Worm (Caenorhabditis elegans): ENCODE results near the gene fbxb-74.

DNA sequence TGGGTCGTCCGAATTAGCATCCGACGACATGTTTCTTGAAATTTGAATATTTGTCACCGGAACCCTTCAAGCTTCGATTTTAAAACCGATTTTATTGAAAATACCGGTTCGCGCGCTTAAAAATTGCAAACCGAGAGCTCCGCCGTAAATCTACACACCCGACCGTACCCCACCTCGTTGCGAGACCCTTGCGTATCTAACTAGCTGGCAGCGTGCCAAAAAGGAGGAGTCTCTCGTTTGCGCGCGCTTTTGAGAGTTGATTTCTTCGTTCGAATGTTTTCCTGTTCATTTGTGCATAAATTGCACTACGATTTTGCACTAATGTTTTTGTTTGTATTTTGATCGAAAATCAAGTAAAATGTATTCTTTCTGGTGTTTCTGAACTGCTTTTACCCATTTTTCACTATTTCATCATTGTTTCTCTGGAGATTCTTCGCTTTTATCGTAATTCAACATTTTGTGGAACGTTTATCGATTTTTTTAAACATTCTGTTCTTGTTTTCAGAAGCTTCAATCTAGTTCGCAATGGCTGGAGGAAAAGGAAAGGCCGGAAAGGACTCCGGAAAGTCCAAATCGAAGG is 6.7 kb upstream of the fbxb-74 start, which contains the start of the genes wapl-1 and htz-1:
- TF ChIP-seq ceh-16 (tag; optimal IDR thresholded peaks at IDR 0.05) (peak; percentile 86), ceh-82 (tag; optimal IDR thresholded peaks at IDR 0.05) (peak; percentile 90)

Measured in whole organism, L2 larva.